Fruit fly (Drosophila melanogaster): Measurements from ENCODE around the gene Arglu1.

The Arglu1 gene

dm6 chr2L:9943521-9943920 lies 5.6 kb upstream of the Arglu1 start (continued):
- TF ChIP-seq CG32767 (GFP tag; IDR thresholded peaks at IDR 0.05) = no peak
- no peak for TF ChIP-seq Dip3 (GFP tag; optimal IDR thresholded peaks at IDR 0.05)
- TF ChIP-seq Lpt (GFP tag; optimal IDR thresholded peaks at IDR 0.05) = no peak
- TF ChIP-seq nom (GFP tag; optimal IDR thresholded peaks at IDR 0.05) = no peak
- no peak for TF ChIP-seq CG43689 (GFP tag; IDR thresholded peaks at IDR 0.05)
- TF ChIP-seq gro (GFP tag; optimal IDR thresholded peaks at IDR 0.05) = peak; percentile 60
- no peak for TF ChIP-seq Atf3 (GFP tag; optimal IDR thresholded peaks at IDR 0.05)
- TF ChIP-seq Myb (GFP tag; optimal IDR thresholded peaks at IDR 0.05) = no peak
- TF ChIP-seq CG30403 (GFP tag; optimal IDR thresholded peaks at IDR 0.05) = no peak
- no peak for TF ChIP-seq CG9437 (GFP tag; optimal IDR thresholded peaks at IDR 0.05)
- no peak for TF ChIP-seq Stat92E (GFP tag; optimal IDR thresholded peaks at IDR 0.05)
- no peak for TF ChIP-seq CG9215 (GFP tag; IDR thresholded peaks at IDR 0.05)
- TF ChIP-seq CG7987 (GFP tag; optimal IDR thresholded peaks at IDR 0.05) = no peak
- TF ChIP-seq fru (optimal IDR thresholded peaks at IDR 0.05) = no peak
- TF ChIP-seq CG13123 (GFP tag; optimal IDR thresholded peaks at IDR 0.05) = no peak
- TF ChIP-seq CG12299 (tag; optimal IDR thresholded peaks at IDR 0.05) = no peak
- TF ChIP-seq Dbx (GFP tag; IDR thresholded peaks at IDR 0.05) = no peak
- TF ChIP-seq chinmo (GFP tag; IDR thresholded peaks at IDR 0.05; ENCODE audit: partially characterized antibody) = no peak
- no peak for TF ChIP-seq CG1024 (GFP tag; IDR thresholded peaks at IDR 0.05)
- no peak for TF ChIP-seq repo (GFP tag; optimal IDR thresholded peaks at IDR 0.05)
- no peak for TF ChIP-seq Bgb (GFP tag; IDR thresholded peaks at IDR 0.05; ENCODE audit: partially characterized antibody)
- TF ChIP-seq Sry-δ (GFP tag; optimal IDR thresholded peaks at IDR 0.05) = no peak
- TF ChIP-seq ken (GFP tag; IDR thresholded peaks at IDR 0.05) = no peak
- TF ChIP-seq odd (GFP tag; optimal IDR thresholded peaks at IDR 0.05) = no peak
- TF ChIP-seq Pdp1 (GFP tag; optimal IDR thresholded peaks at IDR 0.05) = peak in 1 of 2 experiments; percentile 32
- TF ChIP-seq dmrt11E (tag; optimal IDR thresholded peaks at IDR 0.05) = no peak
- no peak for TF ChIP-seq CG11560 (tag; IDR thresholded peaks at IDR 0.05)
- no peak for TF ChIP-seq CG14050 (GFP tag; IDR thresholded peaks at IDR 0.05)
- TF ChIP-seq nerfin-2 (GFP tag; IDR thresholded peaks at IDR 0.05; ENCODE audit: partially characterized antibody) = no peak
- no peak for TF ChIP-seq hkb (optimal IDR thresholded peaks at IDR 0.05)
- TF ChIP-seq hkb (GFP tag; IDR thresholded peaks at IDR 0.05) = no peak
- TF ChIP-seq sens (GFP tag) = no peak
- no peak for TF ChIP-seq CG15601 (tag; optimal IDR thresholded peaks at IDR 0.05)
- no peak for TF ChIP-seq CG7271 (tag; optimal IDR thresholded peaks at IDR 0.05)
- TF ChIP-seq ato (GFP tag; IDR thresholded peaks at IDR 0.05; ENCODE audit: partially characterized antibody) = no peak
- TF ChIP-seq CG11504 (tag; optimal IDR thresholded peaks at IDR 0.05) = no peak
- TF ChIP-seq CG7372 (GFP tag; IDR thresholded peaks at IDR 0.05) = no peak
- TF ChIP-seq CG7839 (tag; optimal IDR thresholded peaks at IDR 0.05) = peak; percentile 14
- no peak for TF ChIP-seq CG31388 (GFP tag; optimal IDR thresholded peaks at IDR 0.05)
- TF ChIP-seq exex (tag; optimal IDR thresholded peaks at IDR 0.05) = peak; percentile 97
- TF ChIP-seq ac (GFP tag; optimal IDR thresholded peaks at IDR 0.05) = no peak
- no peak for TF ChIP-seq br (optimal IDR thresholded peaks at IDR 0.05)
- TF ChIP-seq sna (GFP tag; IDR thresholded peaks at IDR 0.05; ENCODE audit: partially characterized antibody) = no peak
- TF ChIP-seq disco-r (GFP tag; optimal IDR thresholded peaks at IDR 0.05) = no peak
- TF ChIP-seq CG8765 (GFP tag; IDR thresholded peaks at IDR 0.05) = no peak
- TF ChIP-seq CG10654 (GFP tag; optimal IDR thresholded peaks at IDR 0.05) = no peak
- no peak for TF ChIP-seq CG1233 (GFP tag; optimal IDR thresholded peaks at IDR 0.05)
- TF ChIP-seq prd (optimal IDR thresholded peaks at IDR 0.05) = no peak
- TF ChIP-seq prd (GFP tag; IDR thresholded peaks at IDR 0.05) = no peak
- TF ChIP-seq BEAF-32 (GFP tag; optimal IDR thresholded peaks at IDR 0.05) = no peak
- no peak for TF ChIP-seq Opbp (GFP tag; IDR thresholded peaks at IDR 0.05; ENCODE audit: partially characterized antibody)
- TF ChIP-seq CG8281 (tag; optimal IDR thresholded peaks at IDR 0.05) = no peak
- TF ChIP-seq CG18764 (GFP tag; optimal IDR thresholded peaks at IDR 0.05) = no peak
